Fruit fly (Drosophila melanogaster) whole organism, embryonic: Measurements from ENCODE around the gene Dpm2.

Source experiments
- CG10209 ChIP-seq: fragments of 200-800 bp; sonication (Bioruptor generic); optimal IDR thresholded peaks from 3 replicates; lab custom pipeline; 2017; ENCODE audit warnings: missing biosample characterization, mild to moderate bottlenecking, missing genetic modification characterization, missing genetic modification reagents
- CG10267 ChIP-seq: fragments of 200-800 bp; sonication (Bioruptor generic); optimal IDR thresholded peaks from 2 replicates; lab custom pipeline; 2018; ENCODE audit warnings: missing biosample characterization, mild to moderate bottlenecking, missing genetic modification characterization, moderate library complexity
- CG10366 ChIP-seq: fragments of 200-800 bp; sonication (Bioruptor generic); IDR thresholded peaks from 2 replicates; pipeline ENCODE4 v1.3.6; 2022; ENCODE audit warnings: missing biosample characterization, missing genetic modification characterization
- CG1233 ChIP-seq: fragments of 200-800 bp; sonication (Bioruptor generic); optimal IDR thresholded peaks from 4 replicates; lab custom pipeline; 2018; ENCODE audit warnings: missing biosample characterization, mild to moderate bottlenecking, missing genetic modification characterization
- CG12659 ChIP-seq: fragments of 200-800 bp; sonication (Bioruptor generic); optimal IDR thresholded peaks from 3 replicates; lab custom pipeline; 2017; ENCODE audit warnings: mild to moderate bottlenecking, missing biosample characterization, missing genetic modification reagents, missing genetic modification characterization
- CG13894 ChIP-seq: fragments of 200-800 bp; sonication (Bioruptor generic); optimal IDR thresholded peaks from 3 replicates; lab custom pipeline; 2018; ENCODE audit warnings: missing biosample characterization, mild to moderate bottlenecking, missing genetic modification characterization, moderate library complexity
- CG14014 ChIP-seq: fragments of 200-800 bp; sonication (Bioruptor generic); IDR thresholded peaks from 2 replicates; pipeline ENCODE4 v1.3.6; 2022; ENCODE audit warnings: missing biosample characterization, missing genetic modification characterization
- CG16815 ChIP-seq: fragments of 200-800 bp; sonication (Bioruptor generic); optimal IDR thresholded peaks from 3 replicates; lab custom pipeline; 2017; ENCODE audit warnings: missing biosample characterization, mild to moderate bottlenecking, missing genetic modification characterization
- CG17328 ChIP-seq: fragments of 200-800 bp; sonication (Bioruptor generic); IDR thresholded peaks from 2 replicates; pipeline ENCODE4 v1.3.6; 2022; ENCODE audit warnings: missing biosample characterization, missing genetic modification characterization
- CG17385 ChIP-seq: fragments of 200-800 bp; sonication (Bioruptor generic); optimal IDR thresholded peaks from 3 replicates; lab custom pipeline; 2018; ENCODE audit warnings: missing biosample characterization, mild to moderate bottlenecking, missing genetic modification characterization
- CG1832 ChIP-seq: fragments of 200-800 bp; sonication (Bioruptor generic); optimal IDR thresholded peaks from 2 replicates; lab custom pipeline; 2017; ENCODE audit warnings: missing biosample characterization, mild to moderate bottlenecking, missing genetic modification characterization, inconsistent platforms
- CG2202 ChIP-seq: fragments of 200-800 bp; sonication (Bioruptor generic); optimal IDR thresholded peaks from 2 replicates; lab custom pipeline; 2018; ENCODE audit warnings: missing biosample characterization, mild to moderate bottlenecking, missing genetic modification characterization
- CG2712 ChIP-seq: fragments of 200-800 bp; optimal IDR thresholded peaks from 3 replicates; lab custom pipeline; 2019; ENCODE audit warnings: missing biosample characterization, mild to moderate bottlenecking, missing genetic modification characterization, moderate library complexity
- CG32772 ChIP-seq: fragments of 200-800 bp; sonication (Bioruptor generic); IDR thresholded peaks from 2 replicates; pipeline ENCODE4 v1.3.6; 2022; ENCODE audit warnings: missing biosample characterization, missing genetic modification characterization
- CG3726 ChIP-seq: fragments of 200-800 bp; sonication (Bioruptor generic); IDR thresholded peaks from 3 replicates; pipeline ENCODE4, ENCODE4 v1.3.6; 2022; ENCODE audit warnings: missing biosample characterization, missing genetic modification characterization
- CG7556 ChIP-seq: fragments of 200-800 bp; sonication (Bioruptor generic); optimal IDR thresholded peaks from 2 replicates; lab custom pipeline; 2017; ENCODE audit warnings: missing biosample characterization, mild to moderate bottlenecking, missing genetic modification characterization
- CG7786 ChIP-seq: fragments of 200-800 bp; sonication (Bioruptor generic); optimal IDR thresholded peaks from 2 replicates; lab custom pipeline; 2016; ENCODE audit warnings: missing biosample characterization, missing genetic modification characterization
- CG9727 ChIP-seq: fragments of 200-800 bp; sonication (Bioruptor generic); optimal IDR thresholded peaks from 3 replicates; lab custom pipeline; 2017; ENCODE audit warnings: missing biosample characterization, mild to moderate bottlenecking, missing genetic modification characterization
- CG9817 ChIP-seq: fragments of 200-800 bp; sonication (Bioruptor generic); optimal IDR thresholded peaks from 2 replicates; lab custom pipeline; 2018; ENCODE audit warnings: missing biosample characterization, mild to moderate bottlenecking, missing genetic modification characterization, moderate library complexity
- CkIIα-i1 ChIP-seq: fragments of 200-800 bp; sonication (Bioruptor generic); IDR thresholded peaks from 2 replicates; pipeline ENCODE4 v1.3.6; 2022; ENCODE audit warnings: missing biosample characterization, missing genetic modification characterization
- CoRest ChIP-seq: fragments of 200-800 bp; sonication (Bioruptor generic); optimal IDR thresholded peaks from 3 replicates; lab custom pipeline; 2018; ENCODE audit warnings: missing biosample characterization, mild to moderate bottlenecking, missing genetic modification characterization, moderate library complexity
- Dbx ChIP-seq: fragments of 200-800 bp; sonication (Bioruptor generic); IDR thresholded peaks from 3 replicates; pipeline ENCODE4 v1.3.6; 2022; ENCODE audit warnings: missing biosample characterization, missing genetic modification characterization
- Fer3 ChIP-seq: fragments of 200-800 bp; sonication (Bioruptor generic); optimal IDR thresholded peaks from 2 replicates; lab custom pipeline; 2018; ENCODE audit warnings: missing biosample characterization, mild to moderate bottlenecking, missing genetic modification characterization, moderate library complexity
- Hmr ChIP-seq: fragments of 200-800 bp; sonication (Bioruptor generic); optimal IDR thresholded peaks from 3 replicates; lab custom pipeline; 2017; ENCODE audit warnings: mild to moderate bottlenecking, missing biosample characterization, missing genetic modification reagents, missing genetic modification characterization
- Hr78 ChIP-seq, 2 experiments: fragments of 200-800 bp in 1 of 2; fragments of >200 bp in 1 of 2; sonication (Bioruptor generic) in 1 of 2; optimal IDR thresholded peaks; 2 replicates each; lab custom pipeline; 2017 to 2019; ENCODE audit warnings: missing biosample characterization in 2 of 2, missing genetic modification characterization in 2 of 2, mild to moderate bottlenecking in 1 of 2, moderate library complexity in 1 of 2
- Lpt ChIP-seq: fragments of >200 bp; optimal IDR thresholded peaks from 2 replicates; lab custom pipeline; 2018; ENCODE audit warnings: missing biosample characterization, missing genetic modification characterization
- Meics ChIP-seq: fragments of 200-800 bp; sonication (Bioruptor generic); optimal IDR thresholded peaks from 2 replicates; lab custom pipeline; 2017; ENCODE audit warnings: missing biosample characterization, mild to moderate bottlenecking, missing genetic modification characterization
- Pdp1 ChIP-seq, 2 experiments: fragments of 200-800 bp; sonication (Bioruptor generic); optimal IDR thresholded peaks; 3 replicates each; lab custom pipeline; 2016; ENCODE audit warnings: missing biosample characterization in 2 of 2, missing genetic modification characterization in 2 of 2, mild to moderate bottlenecking in 1 of 2, moderate library complexity in 1 of 2
- Side ChIP-seq: fragments of 200-800 bp; sonication (Bioruptor generic); optimal IDR thresholded peaks from 2 replicates; lab custom pipeline; 2016; ENCODE audit warnings: missing biosample characterization, missing genetic modification characterization
- Sin3A ChIP-seq: fragments of >200 bp; optimal IDR thresholded peaks from 2 replicates; lab custom pipeline; 2018
- Sox100B ChIP-seq: fragments of 200-800 bp; sonication (Bioruptor generic); optimal IDR thresholded peaks from 3 replicates; lab custom pipeline; 2018; ENCODE audit warnings: missing biosample characterization, mild to moderate bottlenecking, missing genetic modification characterization
- Vsx1 ChIP-seq: fragments of 200-800 bp; sonication (Bioruptor generic); optimal IDR thresholded peaks from 2 replicates; lab custom pipeline; 2017; ENCODE audit warnings: missing biosample characterization, mild to moderate bottlenecking, missing genetic modification characterization, missing genetic modification reagents
- bbx ChIP-seq: fragments of 200-800 bp; sonication (Bioruptor generic); IDR thresholded peaks from 2 replicates; pipeline ENCODE4 v1.3.6; 2022; ENCODE audit warnings: missing biosample characterization, missing genetic modification characterization; ENCODE audit not compliant: partially characterized antibody
- dmrt99B ChIP-seq: fragments of 200-800 bp; sonication (Bioruptor generic); optimal IDR thresholded peaks from 2 replicates; lab custom pipeline; 2018; ENCODE audit warnings: missing biosample characterization, mild to moderate bottlenecking, missing genetic modification characterization, moderate library complexity
- dysf ChIP-seq: fragments of 200-800 bp; sonication (Bioruptor generic); IDR thresholded peaks from 3 replicates; pipeline ENCODE4 v1.3.6; 2022; ENCODE audit warnings: missing biosample characterization, missing genetic modification characterization
- exex ChIP-seq: fragments of 200-800 bp; sonication (Bioruptor generic); optimal IDR thresholded peaks from 4 replicates; lab custom pipeline; 2018; ENCODE audit warnings: missing biosample characterization, mild to moderate bottlenecking, missing genetic modification characterization, moderate library complexity
- gcm2 ChIP-seq: fragments of 200-800 bp; sonication (Bioruptor generic); optimal IDR thresholded peaks from 2 replicates; lab custom pipeline; 2016; ENCODE audit warnings: missing biosample characterization, missing genetic modification characterization
- inv ChIP-seq: fragments of 200-800 bp; sonication (Bioruptor generic); IDR thresholded peaks from 2 replicates; pipeline ENCODE4 v1.3.6; 2022; ENCODE audit warnings: missing biosample characterization, missing genetic modification characterization; ENCODE audit not compliant: partially characterized antibody
- jumu ChIP-seq: fragments of 200-800 bp; sonication (Bioruptor generic); optimal IDR thresholded peaks from 3 replicates; lab custom pipeline; 2016; ENCODE audit warnings: missing biosample characterization, missing genetic modification characterization
- ken ChIP-seq: fragments of 200-800 bp; sonication (Bioruptor generic); IDR thresholded peaks from 3 replicates; pipeline ENCODE4 v1.3.6; 2022; ENCODE audit warnings: missing biosample characterization, missing genetic modification characterization
- kni ChIP-seq: fragments of 200-800 bp; sonication (Bioruptor generic); optimal IDR thresholded peaks from 3 replicates; lab custom pipeline; 2017; ENCODE audit warnings: mild to moderate bottlenecking, missing biosample characterization, missing genetic modification reagents, missing genetic modification characterization
- lilli ChIP-seq: fragments of 200-800 bp; sonication (Bioruptor generic); optimal IDR thresholded peaks from 3 replicates; lab custom pipeline; 2016; ENCODE audit warnings: missing biosample characterization, missing genetic modification characterization
- mam ChIP-seq: fragments of 200-800 bp; sonication (Bioruptor generic); optimal IDR thresholded peaks from 3 replicates; lab custom pipeline; 2016; ENCODE audit warnings: missing biosample characterization, missing genetic modification characterization
- row ChIP-seq: fragments of 200-800 bp; sonication (Bioruptor generic); IDR thresholded peaks from 3 replicates; pipeline ENCODE4 v1.3.6; 2022; ENCODE audit warnings: missing biosample characterization, missing genetic modification characterization
- sd ChIP-seq: fragments of 200-800 bp; sonication (Bioruptor generic); optimal IDR thresholded peaks from 3 replicates; lab custom pipeline; 2018; ENCODE audit warnings: missing biosample characterization, mild to moderate bottlenecking, missing genetic modification characterization, moderate library complexity
- sens-2 ChIP-seq: fragments of 200-800 bp; sonication (Bioruptor generic); IDR thresholded peaks from 2 replicates; pipeline ENCODE4 v1.3.6; 2022; ENCODE audit warnings: missing biosample characterization, missing genetic modification characterization
- shn ChIP-seq: fragments of 200-800 bp; sonication (Bioruptor generic); optimal IDR thresholded peaks from 3 replicates; lab custom pipeline; 2016; ENCODE audit warnings: missing biosample characterization, missing genetic modification characterization
- wdn ChIP-seq: fragments of 200-800 bp; sonication (Bioruptor generic); IDR thresholded peaks from 2 replicates; pipeline ENCODE4 v1.3.6; 2022; ENCODE audit warnings: missing biosample characterization, missing genetic modification characterization

Dpm2 gene

DNA sequence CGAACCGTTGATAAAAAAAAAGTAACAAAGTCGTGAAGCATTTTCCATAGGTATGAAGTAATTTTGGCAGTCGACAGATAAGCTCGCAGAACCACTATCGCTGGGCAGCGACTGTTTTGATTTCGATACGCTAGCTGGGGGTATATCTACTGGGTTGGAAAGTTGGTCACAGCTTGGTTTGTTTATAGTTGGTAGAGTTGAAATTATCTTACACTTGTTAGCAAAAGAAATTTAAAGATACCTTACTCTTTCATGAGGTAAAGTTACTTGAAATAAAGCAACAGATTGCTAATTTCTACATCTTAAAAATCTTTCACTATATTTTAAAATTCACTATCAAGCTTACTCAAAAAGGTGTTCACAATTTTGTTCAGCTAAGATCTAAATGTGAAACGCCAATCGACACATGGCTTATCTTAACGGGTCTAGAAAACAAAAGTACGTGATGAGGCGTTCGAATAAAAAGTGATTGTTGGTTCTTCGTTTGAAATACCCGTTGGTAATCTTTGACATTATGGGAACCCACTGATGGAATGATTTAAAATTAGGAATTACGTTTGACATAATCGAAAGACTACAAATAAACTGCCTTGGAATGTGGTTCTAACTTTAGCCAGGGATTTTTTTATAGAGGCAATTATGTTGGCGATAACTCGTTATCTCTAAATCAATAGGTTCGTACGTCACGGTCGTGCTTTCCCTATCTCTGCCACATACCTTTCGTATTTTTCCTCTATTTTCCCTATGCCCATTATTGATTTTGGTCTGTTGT is 31.4 kb downstream of the Dpm2 start (continued):
- TF ChIP-seq CG1832 = no peak
- TF ChIP-seq CG16815 (GFP tag; lab: Kevin White, UChicago) = no peak
- no peak for TF ChIP-seq CG2712 (tag; lab: Kevin White, UChicago)
- no peak for TF ChIP-seq CG17328
- TF ChIP-seq CoRest (tag; lab: Kevin White, UChicago) = peak; percentile 12
- peak; percentile 10 for TF ChIP-seq Sox100B
- TF ChIP-seq CG12659 (GFP tag; lab: Kevin White, UChicago) = no peak
- TF ChIP-seq shn = peak; percentile 21
- peak; percentile 11 for TF ChIP-seq lilli
- TF ChIP-seq Hr78 (GFP tag; optimal IDR thresholded peaks at IDR 0.05; lab: Kevin White, UChicago) = peak in 1 of 2 experiments; percentile 21
- 0 out of 3 replicates have a peak, but pooled peaks have one; percentile 28 for TF ChIP-seq Dbx
- peak; percentile 26 for TF ChIP-seq CG10209 (GFP tag; lab: Kevin White, UChicago)
- TF ChIP-seq CG2202 (tag; lab: Kevin White, UChicago) = no peak
- TF ChIP-seq dmrt99B (tag; lab: Kevin White, UChicago) = no peak
- peak; percentile 11 for TF ChIP-seq mam (GFP tag; lab: Kevin White, UChicago)
- peak; percentile 50; the same call in 1 of the 2 replicates for TF ChIP-seq sens-2
- TF ChIP-seq kni (GFP tag; lab: Kevin White, UChicago) = no peak
- no peak for TF ChIP-seq CG10366 (GFP tag; lab: Robert Waterston, UW)
- no peak for TF ChIP-seq Lpt
- TF ChIP-seq Sin3A (lab: Kevin White, UChicago) = no peak
- TF ChIP-seq gcm2 = no peak
- no peak for TF ChIP-seq CkIIα-i1 (GFP tag; lab: Robert Waterston, UW)
- TF ChIP-seq CG14014 (GFP tag; lab: Robert Waterston, UW) = 0 out of 2 replicates have a peak, but pooled peaks have one; percentile 14
- TF ChIP-seq exex (tag; lab: Kevin White, UChicago) = peak; percentile 91
- peak; percentile 62 for TF ChIP-seq Vsx1 (GFP tag; lab: Kevin White, UChicago)
- TF ChIP-seq CG9817 (tag; lab: Kevin White, UChicago) = peak; percentile 11
- TF ChIP-seq dysf (GFP tag; lab: Robert Waterston, UW) = peak; percentile 34; the same call in 2 of the 3 replicates
- TF ChIP-seq CG3726 (GFP tag; lab: Robert Waterston, UW) = no peak
- no peak for TF ChIP-seq Hmr
- TF ChIP-seq CG10267 (tag; lab: Kevin White, UChicago) = no peak
- 0 out of 3 replicates have a peak, but pooled peaks have one; percentile 38 for TF ChIP-seq ken (GFP tag; lab: Robert Waterston, UW)
- TF ChIP-seq Side (GFP tag; lab: Kevin White, UChicago) = no peak
- TF ChIP-seq wdn (GFP tag; lab: Robert Waterston, UW) = 0 out of 2 replicates have a peak, but pooled peaks have one; percentile 9
- TF ChIP-seq jumu = no peak
- no peak for TF ChIP-seq CG13894 (tag; lab: Kevin White, UChicago)
- TF ChIP-seq bbx (GFP tag; lab: Robert Waterston, UW) = no peak
- peak; percentile 22 for TF ChIP-seq CG17385
- peak; percentile 95 for TF ChIP-seq sd (tag; lab: Kevin White, UChicago)
- TF ChIP-seq Meics = peak; percentile 40
- no peak for TF ChIP-seq CG7556 (GFP tag; lab: Kevin White, UChicago)
- TF ChIP-seq Fer3 (tag; lab: Kevin White, UChicago) = no peak
- peak; percentile 51 for TF ChIP-seq row (GFP tag; lab: Robert Waterston, UW)
- TF ChIP-seq CG32772 (GFP tag; lab: Robert Waterston, UW) = no peak
- peak in 1 of 2 experiments; percentile 43 for TF ChIP-seq Pdp1 (GFP tag; optimal IDR thresholded peaks at IDR 0.05; lab: Kevin White, UChicago)
- peak; percentile 6 for TF ChIP-seq CG7786
- TF ChIP-seq CG1233 = peak; percentile 1
- peak; percentile 0 for TF ChIP-seq CG9727 (GFP tag; lab: Kevin White, UChicago)
- no peak for TF ChIP-seq inv
